Worm (Caenorhabditis elegans) whole organism, L2 larva: ENCODE measurements around the gene C53D6.11.

Experiments used
- Y55F3AM.14 ChIP-seq: fragments of 200-800 bp; sonication (Bioruptor generic); optimal IDR thresholded peaks from 2 replicates; lab custom pipeline; 2018; ENCODE audit warnings: mild to moderate bottlenecking, missing genetic modification characterization, missing compliant biosample characterization
- ceh-82 ChIP-seq: fragments of 150-350 bp; optimal IDR thresholded peaks from 2 replicates; lab custom pipeline; 2014; ENCODE audit warnings: missing biosample characterization, missing genetic modification characterization
- elt-3 ChIP-seq: sonication (generic microtip); optimal IDR thresholded peaks from 2 replicates; lab custom pipeline; 2017; ENCODE audit warnings: missing biosample characterization, missing genetic modification characterization
- fos-1 ChIP-seq: fragments of 150-350 bp; optimal IDR thresholded peaks from 2 replicates; lab custom pipeline; 2014; ENCODE audit warnings: missing biosample characterization, missing genetic modification characterization
- lin-39 ChIP-seq: fragments of 150-350 bp; optimal IDR thresholded peaks from 2 replicates; lab custom pipeline; 2014; ENCODE audit warnings: missing biosample characterization, missing genetic modification reagents, missing genetic modification characterization
- lsy-2 ChIP-seq, 2 experiments: fragments of 150-350 bp in 1 of 2; sonication (generic microtip) in 1 of 2; optimal IDR thresholded peaks; 2 replicates each; lab custom pipeline; 2014 to 2017; ENCODE audit warnings: missing biosample characterization in 2 of 2, missing genetic modification characterization in 2 of 2
- nhr-23 ChIP-seq: fragments of 150-350 bp; optimal IDR thresholded peaks from 2 replicates; lab custom pipeline; 2014; ENCODE audit warnings: missing biosample characterization, missing genetic modification reagents, missing genetic modification characterization
- unc-39 ChIP-seq: fragments of 150-350 bp; optimal IDR thresholded peaks from 2 replicates; lab custom pipeline; 2014; ENCODE audit warnings: missing biosample characterization, missing genetic modification characterization
- unc-62 ChIP-seq: fragments of 150-350 bp; optimal IDR thresholded peaks from 2 replicates; lab custom pipeline; 2014; ENCODE audit warnings: missing biosample characterization, missing genetic modification reagents, missing genetic modification characterization
- zag-1 ChIP-seq: fragments of 150-350 bp; optimal IDR thresholded peaks from 2 replicates; lab custom pipeline; 2014; ENCODE audit warnings: missing biosample characterization, missing genetic modification characterization

DNA sequence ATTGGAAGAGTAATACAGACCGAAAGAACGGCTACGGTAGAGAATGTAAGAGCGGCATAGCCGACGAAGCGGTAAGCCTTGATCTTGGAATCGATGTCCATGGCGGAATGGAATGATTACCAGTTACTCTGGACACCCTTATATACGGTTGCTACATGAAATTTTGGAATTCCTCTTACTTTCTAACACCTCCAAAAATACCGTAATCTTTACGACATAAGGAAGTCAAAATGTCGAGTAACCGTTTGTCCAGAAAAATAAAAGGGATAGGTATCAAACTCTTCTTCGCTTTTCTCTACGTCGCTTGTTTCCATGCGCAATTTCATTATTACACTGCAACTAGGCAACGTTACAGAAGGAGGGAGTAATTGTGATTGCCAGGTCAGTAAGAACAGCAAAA, 30.7 kb upstream of the C53D6.11 start, which contains the start of gene col-119:
- TF ChIP-seq nhr-23 (no peak), unc-39 (tag; lab: Kevin White, UChicago) (no peak), zag-1 (tag; lab: Kevin White, UChicago) (no peak), fos-1 (tag; lab: Kevin White, UChicago) (no peak), lin-39 (no peak), elt-3 (tag; lab: Kevin White, UChicago) (no peak), Y55F3AM.14 (GFP tag; lab: Kevin White, UChicago) (no peak), lsy-2 (tag; optimal IDR thresholded peaks at IDR 0.05; lab: Kevin White, UChicago) (no peak), ceh-82 (tag; lab: Kevin White, UChicago) (no peak), unc-62 (no peak)
